Fruit fly (Drosophila melanogaster) whole organism, wandering third instar larva: Measurements from ENCODE around the gene jvl.
A peak's percentile ranks its signal among the peaks of the same experiment; 100 is the strongest.

Experiments
- Abd-B ChIP-seq: fragments of >200 bp; optimal IDR thresholded peaks from 2 replicates; lab custom pipeline; 2017; ENCODE audit warnings: missing biosample characterization, missing genetic modification characterization
- CG32264 ChIP-seq: fragments of 200-800 bp; sonication (Bioruptor generic); optimal IDR thresholded peaks from 2 replicates; lab custom pipeline; 2016; ENCODE audit warnings: missing biosample characterization, missing genetic modification characterization
- CG9705 ChIP-seq: fragments of 200-800 bp; sonication (Bioruptor generic); optimal IDR thresholded peaks from 2 replicates; lab custom pipeline; 2018; ENCODE audit warnings: missing biosample characterization, mild to moderate bottlenecking, missing genetic modification characterization
- CrebA ChIP-seq: fragments of 200-800 bp; sonication (Bioruptor generic); optimal IDR thresholded peaks from 2 replicates; lab custom pipeline; 2016; ENCODE audit warnings: missing biosample characterization, mild to moderate bottlenecking, missing genetic modification characterization, borderline replicate concordance
- Dif ChIP-seq: fragments of 200-275, 200-300 bp; sonication (Bioruptor generic); optimal IDR thresholded peaks from 2 replicates; lab custom pipeline; 2018; ENCODE audit warnings: missing biosample characterization, missing genetic modification characterization; ENCODE audit not compliant: partially characterized antibody
- HLH106 ChIP-seq: fragments of 200-800 bp; optimal IDR thresholded peaks from 3 replicates; lab custom pipeline; 2019; ENCODE audit warnings: missing biosample characterization, mild to moderate bottlenecking, missing genetic modification characterization, moderate library complexity
- Hr78 ChIP-seq: fragments of >200 bp; optimal IDR thresholded peaks from 2 replicates; lab custom pipeline; 2017; ENCODE audit warnings: missing biosample characterization, missing genetic modification characterization
- Jra ChIP-seq: sonication (Bioruptor generic); optimal IDR thresholded peaks from 2 replicates; lab custom pipeline; 2016; ENCODE audit warnings: missing biosample characterization, missing genetic modification characterization
- Mio ChIP-seq: sonication (Bioruptor generic); optimal IDR thresholded peaks from 2 replicates; lab custom pipeline; 2016; ENCODE audit warnings: missing biosample characterization, missing genetic modification characterization
- N ChIP-seq: fragments of >200 bp; optimal IDR thresholded peaks from 2 replicates; lab custom pipeline; 2018; ENCODE audit warnings: missing biosample characterization, missing external identifiers, missing genetic modification characterization
- OdsH ChIP-seq: fragments of 200-800 bp; sonication (Bioruptor generic); optimal IDR thresholded peaks from 2 replicates; lab custom pipeline; 2016; ENCODE audit warnings: missing biosample characterization, mild to moderate bottlenecking, missing genetic modification characterization
- Rel ChIP-seq, 2 experiments: fragments of 200-800 bp; sonication (Bioruptor generic) in 1 of 2; optimal IDR thresholded peaks; 2 replicates in 1 of 2; 3 replicates in 1 of 2; lab custom pipeline; 2016 to 2019; ENCODE audit warnings: mild to moderate bottlenecking in 2 of 2, missing biosample characterization in 2 of 2, missing genetic modification characterization in 2 of 2, moderate library complexity in 1 of 2
- Sp1 ChIP-seq: fragments of 200-800 bp; sonication (Bioruptor generic); optimal IDR thresholded peaks from 3 replicates; lab custom pipeline; 2019; ENCODE audit warnings: missing biosample characterization, mild to moderate bottlenecking, missing genetic modification characterization, moderate library complexity
- Vsx2 ChIP-seq: fragments of 200-300, 225-300 bp; sonication (Bioruptor generic); optimal IDR thresholded peaks from 2 replicates; lab custom pipeline; 2018; ENCODE audit warnings: missing biosample characterization, missing genetic modification characterization; ENCODE audit not compliant: partially characterized antibody
- br ChIP-seq: fragments of 200-800 bp; sonication (Bioruptor generic); optimal IDR thresholded peaks from 2 replicates; lab custom pipeline; 2016; ENCODE audit warnings: missing biosample characterization, missing genetic modification characterization
- brk ChIP-seq: fragments of 200-800 bp; sonication (Bioruptor generic); optimal IDR thresholded peaks from 2 replicates; lab custom pipeline; 2016; ENCODE audit warnings: missing biosample characterization, mild to moderate bottlenecking, missing genetic modification characterization
- dl ChIP-seq, 2 experiments: fragments of 175-275, 200-275 bp in 1 of 2; fragments of 200-275 bp in 1 of 2; sonication (Bioruptor generic); optimal IDR thresholded peaks; lab custom pipeline; 2018; ENCODE audit warnings: mild to moderate bottlenecking in 2 of 2, missing biosample characterization in 2 of 2, missing genetic modification characterization in 2 of 2, moderate library complexity in 2 of 2; ENCODE audit not compliant: partially characterized antibody in 2 of 2, insufficient read depth in 1 of 2
- dmrt93B ChIP-seq: fragments of 200-800 bp; sonication (Bioruptor generic); optimal IDR thresholded peaks from 2 replicates; lab custom pipeline; 2018; ENCODE audit warnings: missing biosample characterization, mild to moderate bottlenecking, missing genetic modification characterization
- dsf ChIP-seq: sonication (Bioruptor generic); optimal IDR thresholded peaks from 2 replicates; lab custom pipeline; 2016; ENCODE audit warnings: missing biosample characterization, missing genetic modification characterization, borderline replicate concordance
- foxo ChIP-seq, 2 experiments: fragments of 200-800 bp; sonication (Bioruptor generic); optimal IDR thresholded peaks; 2 replicates in 1 of 2; 3 replicates in 1 of 2; lab custom pipeline; 2016 to 2017; ENCODE audit warnings: missing biosample characterization in 2 of 2, missing genetic modification characterization in 2 of 2
- fru ChIP-seq: fragments of 200-800 bp; sonication (Bioruptor generic); optimal IDR thresholded peaks from 3 replicates; lab custom pipeline; 2016; ENCODE audit warnings: missing biosample characterization, mild to moderate bottlenecking, missing genetic modification characterization
- h ChIP-seq: fragments of 200-800 bp; sonication (Bioruptor generic); optimal IDR thresholded peaks from 3 replicates; lab custom pipeline; 2016; ENCODE audit warnings: missing biosample characterization, mild to moderate bottlenecking, missing genetic modification characterization
- pan ChIP-seq: fragments of >200 bp; optimal IDR thresholded peaks from 2 replicates; lab custom pipeline; 2017
- psq ChIP-seq: fragments of 200-800 bp; sonication (Bioruptor generic); optimal IDR thresholded peaks from 3 replicates; lab custom pipeline; 2017; ENCODE audit warnings: missing biosample characterization, mild to moderate bottlenecking, missing genetic modification characterization, moderate library complexity
- rgr ChIP-seq: fragments of 200-800 bp; sonication (Bioruptor generic); optimal IDR thresholded peaks from 3 replicates; lab custom pipeline; 2016; ENCODE audit warnings: missing biosample characterization, mild to moderate bottlenecking, missing genetic modification characterization
- tai ChIP-seq: sonication (Bioruptor generic); optimal IDR thresholded peaks from 2 replicates; lab custom pipeline; 2016; ENCODE audit warnings: missing biosample characterization, missing genetic modification characterization
- usp ChIP-seq: fragments of >200 bp; optimal IDR thresholded peaks from 2 replicates; lab custom pipeline; 2017; ENCODE audit warnings: missing biosample characterization, missing genetic modification characterization
- woc ChIP-seq: sonication (Bioruptor generic); optimal IDR thresholded peaks from 2 replicates; lab custom pipeline; 2016; ENCODE audit warnings: missing biosample characterization, mild to moderate bottlenecking, missing genetic modification characterization

The jvl gene

DNA sequence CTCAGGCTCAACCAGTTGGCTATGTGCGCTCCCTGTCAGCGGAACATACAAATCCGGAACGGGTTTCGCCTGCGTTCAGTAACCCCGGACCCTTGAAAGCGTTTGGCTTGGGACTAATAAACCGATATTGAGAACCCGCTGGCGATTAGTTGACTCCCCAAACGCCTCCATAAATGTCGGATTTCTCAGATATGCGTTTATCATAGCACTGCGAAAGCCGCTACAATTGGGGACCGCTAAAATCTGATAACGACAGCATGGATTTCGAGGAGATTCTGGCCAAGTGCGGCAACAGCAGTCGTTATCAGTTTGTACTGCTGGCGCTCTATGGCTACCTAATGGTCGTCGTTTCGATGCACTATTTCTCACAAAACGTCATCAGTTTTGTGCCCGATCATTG is 54.9 kb downstream of the jvl start, which contains the start of gene CG14855:
Gene CG14855 (plus strand): TSS at position 12 of the 400 bp plus-strand sequence.
- TF ChIP-seq Vsx2 (GFP tag; lab: Kevin White, UChicago) (peak; percentile 1), h (GFP tag; lab: Kevin White, UChicago) (no peak)
- TF ChIP-seq, all 38 proteins: peak for 1

DNA sequence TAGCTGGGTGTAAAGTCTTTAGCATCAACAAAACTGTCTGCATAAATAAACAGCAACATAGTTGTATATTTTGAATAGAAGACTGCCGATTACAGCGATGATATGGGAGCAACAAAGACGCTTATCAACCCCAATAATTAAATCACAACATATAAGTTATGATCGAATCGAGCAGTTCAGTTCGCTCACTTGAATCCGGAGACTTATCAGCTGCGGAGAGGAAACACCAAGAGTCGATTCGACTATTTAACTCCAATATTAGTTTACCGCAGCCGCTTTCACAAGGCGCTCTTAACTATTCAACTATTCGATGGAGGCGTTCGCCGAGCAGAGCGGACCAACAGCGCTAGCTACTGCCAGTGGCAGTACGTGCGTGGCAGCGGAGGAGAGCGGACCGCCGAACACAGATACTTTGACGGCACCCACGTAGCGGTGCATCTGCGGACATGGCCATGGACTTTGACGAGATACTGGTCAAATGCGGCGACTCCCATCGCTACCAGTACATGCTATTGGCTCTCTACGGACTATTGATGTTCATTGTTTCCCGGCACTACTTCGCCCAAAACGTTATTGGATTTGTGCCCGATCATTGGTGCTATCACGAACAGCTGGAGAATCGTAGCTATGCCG is 57.4 kb downstream of the jvl start, which contains the start of gene CG14856:
Gene CG14856 (plus strand): TSS at position 361 of the 633 bp plus-strand sequence.
- no peak for TF ChIP-seq woc (GFP tag; lab: Kevin White, UChicago)
- TF ChIP-seq Jra = no peak
- no peak for TF ChIP-seq usp (GFP tag; lab: Kevin White, UChicago)
- TF ChIP-seq CG9705 (GFP tag; lab: Kevin White, UChicago) = no peak
- TF ChIP-seq brk (GFP tag; lab: Kevin White, UChicago) = no peak
- TF ChIP-seq Dif = no peak
- no peak for TF ChIP-seq Rel (GFP tag; optimal IDR thresholded peaks at IDR 0.05; lab: Kevin White, UChicago)
- TF ChIP-seq Rel (tag; optimal IDR thresholded peaks at IDR 0.05; lab: Kevin White, UChicago) = no peak
- no peak for TF ChIP-seq OdsH (GFP tag; lab: Kevin White, UChicago)
- TF ChIP-seq Mio (GFP tag; lab: Kevin White, UChicago) = no peak
- TF ChIP-seq CG32264 = no peak
- TF ChIP-seq dl (GFP tag; optimal IDR thresholded peaks at IDR 0.05; lab: Kevin White, UChicago; ENCODE audit: insufficient read depth in 1 of 2, partially characterized antibody in 2 of 2) = no peak
- TF ChIP-seq HLH106 (tag; lab: Kevin White, UChicago) = no peak
- TF ChIP-seq fru (GFP tag; lab: Kevin White, UChicago) = no peak
- TF ChIP-seq h (GFP tag; lab: Kevin White, UChicago) = no peak
- no peak for TF ChIP-seq CrebA (GFP tag; lab: Kevin White, UChicago)
- TF ChIP-seq Abd-B (GFP tag; lab: Kevin White, UChicago) = no peak
- TF ChIP-seq pan (lab: Kevin White, UChicago) = no peak
- no peak for TF ChIP-seq Vsx2 (GFP tag; lab: Kevin White, UChicago)
- no peak for TF ChIP-seq br (GFP tag; lab: Kevin White, UChicago)

DNA sequence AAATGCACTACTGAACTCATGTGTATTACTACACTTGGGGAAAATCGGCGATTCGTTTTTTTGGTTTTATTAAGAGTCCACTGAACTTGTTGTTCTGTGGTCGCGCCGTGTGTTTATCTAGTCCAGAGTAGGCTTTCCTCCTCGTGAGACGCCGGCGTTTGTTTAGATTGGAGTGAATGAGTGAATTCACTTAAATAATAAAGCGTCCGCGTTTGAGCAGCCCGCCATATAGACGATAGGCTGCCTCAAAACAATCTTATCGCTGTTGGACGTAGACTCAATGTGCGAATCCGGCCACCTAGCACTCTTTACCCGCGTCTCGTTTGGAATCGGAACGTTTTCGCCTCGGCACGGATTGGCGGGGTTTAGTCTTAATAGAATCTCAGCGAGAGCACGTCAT is 60.0 kb downstream of the jvl start, which contains the start of gene CG14857:
Gene CG14857 (plus strand): TSS at position 367 of the 400 bp plus-strand sequence.
- TF ChIP-seq h (GFP tag; lab: Kevin White, UChicago) (no peak), CG9705 (GFP tag; lab: Kevin White, UChicago) (no peak), rgr (GFP tag; lab: Kevin White, UChicago) (no peak), Hr78 (GFP tag; lab: Kevin White, UChicago) (no peak), dmrt93B (GFP tag; lab: Kevin White, UChicago) (no peak), psq (GFP tag; lab: Kevin White, UChicago) (no peak), brk (GFP tag; lab: Kevin White, UChicago) (no peak), N (GFP tag; lab: Kevin White, UChicago) (no peak), dl (GFP tag; optimal IDR thresholded peaks at IDR 0.05; lab: Kevin White, UChicago; ENCODE audit: insufficient read depth in 1 of 2, partially characterized antibody in 2 of 2) (no peak), CG32264 (no peak), br (GFP tag; lab: Kevin White, UChicago) (no peak), pan (lab: Kevin White, UChicago) (no peak), dsf (GFP tag; lab: Kevin White, UChicago) (no peak), foxo (GFP tag; optimal IDR thresholded peaks at IDR 0.05; lab: Kevin White, UChicago) (no peak), tai (GFP tag; lab: Kevin White, UChicago) (no peak), HLH106 (tag; lab: Kevin White, UChicago) (no peak), Dif (no peak), Rel (GFP tag; optimal IDR thresholded peaks at IDR 0.05; lab: Kevin White, UChicago) (no peak), Rel (tag; optimal IDR thresholded peaks at IDR 0.05; lab: Kevin White, UChicago) (no peak), Abd-B (GFP tag; lab: Kevin White, UChicago) (no peak)

DNA sequence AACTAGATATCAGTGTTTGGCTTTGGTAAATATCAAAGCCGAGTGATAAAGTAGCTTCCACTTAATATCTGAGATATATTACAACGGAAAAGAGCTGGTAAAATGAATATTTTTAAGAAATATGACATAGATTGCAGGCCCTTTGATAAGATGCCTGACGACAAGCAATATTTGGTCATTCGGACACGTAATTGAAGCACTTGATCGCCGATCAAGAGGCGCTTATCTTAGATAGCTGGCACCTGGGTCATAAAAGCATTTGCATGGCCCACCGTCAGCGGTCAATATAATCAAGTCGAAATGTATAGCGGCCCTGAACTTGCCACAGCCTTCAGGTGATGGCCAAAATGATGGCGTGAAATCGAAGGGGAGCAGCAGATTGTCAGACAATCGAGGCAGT is 69.3 kb downstream of the jvl start:
- no peak for TF ChIP-seq CG9705 (GFP tag; lab: Kevin White, UChicago)
- TF ChIP-seq rgr (GFP tag; lab: Kevin White, UChicago) = no peak
- no peak for TF ChIP-seq psq (GFP tag; lab: Kevin White, UChicago)
- TF ChIP-seq Sp1 (GFP tag; lab: Kevin White, UChicago) = no peak
